Worm (Caenorhabditis elegans): ENCODE measurements around the gene C04C3.9.

DNA sequence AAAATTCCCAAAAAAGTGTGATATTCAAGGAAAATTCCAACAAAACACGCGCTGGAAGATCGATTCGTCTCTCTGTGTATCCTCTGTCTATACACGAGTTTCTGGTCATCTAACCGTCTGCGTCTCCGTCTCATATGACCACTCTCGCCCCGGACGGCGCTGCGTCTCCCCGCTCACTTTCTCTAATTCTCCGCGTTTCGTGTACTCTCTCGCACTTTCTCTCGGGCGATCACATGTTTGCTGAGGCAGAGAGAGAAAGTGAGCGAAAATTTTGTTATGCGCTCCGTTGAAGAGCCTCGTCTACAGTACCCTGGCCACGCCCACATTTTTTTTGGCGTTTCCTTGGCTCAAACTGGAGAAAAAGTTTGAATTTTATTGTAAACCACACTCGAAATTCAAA, 43.7 kb downstream of the C04C3.9 start:
- TF ChIP-seq klf-2 (GFP tag; conservative IDR thresholded peaks at IDR 0.05) (no peak), med-1 (GFP tag; optimal IDR thresholded peaks at IDR 0.05; ENCODE audit: insufficient read depth) (no peak), T22C8.4 (GFP tag; IDR thresholded peaks at IDR 0.05) (no peak), flt-1 (GFP tag; IDR thresholded peaks at IDR 0.05) (no peak), ztf-23 (GFP tag; IDR thresholded peaks at IDR 0.05) (no peak), ztf-29 (GFP tag; IDR thresholded peaks at IDR 0.05) (no peak), cog-1 (tag; optimal IDR thresholded peaks at IDR 0.05) (peak; percentile 62)

All from whole organism, midembryonic.